Worm (Caenorhabditis elegans) whole organism, late embryonic: ENCODE results near the gene T28C6.7.

ENCODE experiments used
- ceh-9 ChIP-seq: sonication (generic microtip); optimal IDR thresholded peaks from 2 replicates; lab custom pipeline; 2016; ENCODE audit warnings: mild to moderate bottlenecking, missing genetic modification characterization, inconsistent platforms, missing compliant biosample characterization
- dmd-4 ChIP-seq: sonication (generic microtip); optimal IDR thresholded peaks from 2 replicates; lab custom pipeline; 2016; ENCODE audit warnings: borderline replicate concordance, missing genetic modification characterization, missing compliant biosample characterization
- eyg-1 ChIP-seq: sonication (generic microtip); optimal IDR thresholded peaks from 2 replicates; lab custom pipeline; 2016; ENCODE audit warnings: missing genotype, missing genetic modification characterization, missing compliant biosample characterization
- lim-6 ChIP-seq: sonication (generic microtip); optimal IDR thresholded peaks from 2 replicates; lab custom pipeline; 2016; ENCODE audit warnings: missing genetic modification characterization, missing compliant biosample characterization
- nfya-1 ChIP-seq: sonication (generic microtip); optimal IDR thresholded peaks from 2 replicates; lab custom pipeline; 2017; ENCODE audit warnings: missing genetic modification characterization, mild to moderate bottlenecking, missing compliant biosample characterization, antibody characterized with exemption, moderate library complexity

DNA sequence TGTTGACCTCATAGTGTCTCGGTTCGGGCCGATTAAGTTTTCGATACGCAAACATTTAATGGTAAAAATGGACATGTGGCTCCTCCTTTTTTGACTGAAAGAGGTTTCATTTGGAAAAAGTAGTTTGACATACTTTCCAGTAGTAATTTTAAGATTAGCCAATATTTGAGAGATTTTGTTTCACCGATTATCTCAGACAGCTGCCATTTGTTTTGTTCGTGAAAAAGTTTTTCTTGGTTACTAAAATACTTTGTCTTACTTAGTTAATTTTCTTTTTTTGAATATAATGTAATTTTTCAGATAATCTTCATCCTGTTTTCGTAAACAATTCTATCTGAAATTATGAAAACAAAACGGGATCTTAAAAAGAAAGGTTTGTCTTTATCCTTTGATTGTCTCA lies 58.6 kb downstream of the T28C6.7 start, which contains the start of gene C09G9.5:
- no peak for TF ChIP-seq nfya-1 (tag; lab: Kevin White, UChicago)
- no peak for TF ChIP-seq eyg-1
- TF ChIP-seq ceh-9 (tag; lab: Kevin White, UChicago), result no peak
- no peak for TF ChIP-seq dmd-4 (tag; lab: Kevin White, UChicago)
- no peak for TF ChIP-seq lim-6 (tag; lab: Kevin White, UChicago)
